Worm (Caenorhabditis elegans): ENCODE measurements around the gene ram-5.

- TF ChIP-seq lin-13 (GFP tag; optimal IDR thresholded peaks at IDR 0.05), result no peak
- TF ChIP-seq blmp-1 (tag; optimal IDR thresholded peaks at IDR 0.05), result no peak
- no peak for TF ChIP-seq jun-1 (tag; optimal IDR thresholded peaks at IDR 0.05)
- no peak for TF ChIP-seq nhr-76 (tag; optimal IDR thresholded peaks at IDR 0.05)
- peak; percentile 45 to 59 (median 59) for TF ChIP-seq ceh-82 (tag; optimal IDR thresholded peaks at IDR 0.05)
- TF ChIP-seq C34B4.2 (tag; optimal IDR thresholded peaks at IDR 0.05), result no peak
- peak; percentile 96 for TF ChIP-seq nhr-71 (tag; optimal IDR thresholded peaks at IDR 0.05)
- no peak for TF ChIP-seq nhr-77 (tag; optimal IDR thresholded peaks at IDR 0.05)
- TF ChIP-seq egl-27 (tag; optimal IDR thresholded peaks at IDR 0.05), result peak in 1 of 2 experiments; percentile 61
- peak; percentile 41 to 56 for TF ChIP-seq lsy-2 (tag; optimal IDR thresholded peaks at IDR 0.05)
Measured at ce11 chrX:14557352-14557935, 7.5 kb downstream of the ram-5 start.

Data from whole organism, L1 larva.